Worm (Caenorhabditis elegans): ENCODE data around the gene dvc-1.

The dvc-1 gene

ce11 chrV:11228653-11229173 is 10.4 kb downstream of the dvc-1 start, which contains the start of gene pqn-70 (continued):
- no peak for TF ChIP-seq mml-1 (tag; optimal IDR thresholded peaks at IDR 0.05)
- TF ChIP-seq R02D3.7 (tag; optimal IDR thresholded peaks at IDR 0.05), result peak; percentile 53
- TF ChIP-seq lin-39 (tag; optimal IDR thresholded peaks at IDR 0.05), result peak; percentile 89
- peak; percentile 77 for TF ChIP-seq egl-5 (tag; optimal IDR thresholded peaks at IDR 0.05)
- no peak for TF ChIP-seq nhr-76 (tag; optimal IDR thresholded peaks at IDR 0.05)
- TF ChIP-seq skn-1 (tag; optimal IDR thresholded peaks at IDR 0.05), result peak; percentile 51
- TF ChIP-seq ZK546.5 (tag; optimal IDR thresholded peaks at IDR 0.05), result no peak
- TF ChIP-seq unc-62 (GFP tag; optimal IDR thresholded peaks at IDR 0.05), result no peak
- peak; percentile 91 for TF ChIP-seq hmg-11 (tag; optimal IDR thresholded peaks at IDR 0.05)
- TF ChIP-seq jun-1 (tag; optimal IDR thresholded peaks at IDR 0.05), result peak; percentile 66

ce11 chrV:11225981-11226380 is 13.2 kb downstream of the dvc-1 start, which contains the start of gene bgal-1:
Gene bgal-1 (minus strand): TSS chrV:11226018.
- TF ChIP-seq nhr-76 (tag; optimal IDR thresholded peaks at IDR 0.05) (no peak), fos-1 (tag; optimal IDR thresholded peaks at IDR 0.05) (no peak), nhr-12 (tag; optimal IDR thresholded peaks at IDR 0.05) (no peak), skn-1 (tag; optimal IDR thresholded peaks at IDR 0.05) (no peak), ceh-16 (tag; optimal IDR thresholded peaks at IDR 0.05) (no peak), nhr-25 (tag; optimal IDR thresholded peaks at IDR 0.05) (peak; percentile 21), mml-1 (tag; optimal IDR thresholded peaks at IDR 0.05) (no peak), zag-1 (tag; optimal IDR thresholded peaks at IDR 0.05) (no peak), lin-15B (tag; optimal IDR thresholded peaks at IDR 0.05) (no peak), nfya-1 (tag; optimal IDR thresholded peaks at IDR 0.05; ENCODE audit: insufficient read depth) (peak; percentile 15), elt-2 (tag; optimal IDR thresholded peaks at IDR 0.05) (peak; percentile 23), ama-1 (optimal IDR thresholded peaks at IDR 0.05) (peak; percentile 69), nhr-23 (tag; optimal IDR thresholded peaks at IDR 0.05) (peak; percentile 40), egl-5 (tag; optimal IDR thresholded peaks at IDR 0.05) (no peak), R02D3.7 (tag; optimal IDR thresholded peaks at IDR 0.05) (no peak), nhr-11 (tag; optimal IDR thresholded peaks at IDR 0.05) (no peak), tbx-2 (tag; optimal IDR thresholded peaks at IDR 0.05) (peak; percentile 1), lsy-12 (tag; optimal IDR thresholded peaks at IDR 0.05) (peak; percentile 33), unc-62 (GFP tag; optimal IDR thresholded peaks at IDR 0.05) (no peak), nhr-28 (tag; optimal IDR thresholded peaks at IDR 0.05) (no peak), nhr-237 (tag; optimal IDR thresholded peaks at IDR 0.05) (no peak), lin-39 (tag; optimal IDR thresholded peaks at IDR 0.05) (peak; percentile 4), ceh-9 (tag; optimal IDR thresholded peaks at IDR 0.05) (no peak), fkh-10 (GFP tag; optimal IDR thresholded peaks at IDR 0.05) (no peak), pha-4 (tag; optimal IDR thresholded peaks at IDR 0.05) (peak; percentile 62), mdl-1 (tag; optimal IDR thresholded peaks at IDR 0.05) (no peak)

- TF ChIP-seq nfya-1 (tag; optimal IDR thresholded peaks at IDR 0.05; ENCODE audit: insufficient read depth) (no peak), ceh-16 (tag; optimal IDR thresholded peaks at IDR 0.05) (no peak), jun-1 (tag; optimal IDR thresholded peaks at IDR 0.05) (no peak), daf-12 (tag; optimal IDR thresholded peaks at IDR 0.05) (no peak), lsy-12 (tag; optimal IDR thresholded peaks at IDR 0.05) (no peak)
Measured at ce11 chrV:11223698-11224097, 15.4 kb downstream of the dvc-1 start.

- no peak for TF ChIP-seq ceh-9 (tag; optimal IDR thresholded peaks at IDR 0.05)
- TF ChIP-seq nhr-23 (tag; optimal IDR thresholded peaks at IDR 0.05), result peak; percentile 76
- TF ChIP-seq lsy-12 (tag; optimal IDR thresholded peaks at IDR 0.05), result no peak
- TF ChIP-seq pha-4 (tag; optimal IDR thresholded peaks at IDR 0.05), result no peak
Measured at ce11 chrV:11220936-11221335, 18.2 kb downstream of the dvc-1 start, which contains the start of gene T19B10.2. Gene T19B10.2 (plus strand): TSS chrV:11221302.

ce11 chrV:11220415-11220814 is 18.7 kb downstream of the dvc-1 start:
- no peak for TF ChIP-seq hmg-11 (tag; optimal IDR thresholded peaks at IDR 0.05)
- TF ChIP-seq nhr-11 (tag; optimal IDR thresholded peaks at IDR 0.05), result no peak
- TF ChIP-seq nhr-23 (tag; optimal IDR thresholded peaks at IDR 0.05), result no peak
- no peak for TF ChIP-seq lsy-12 (tag; optimal IDR thresholded peaks at IDR 0.05)
- no peak for TF ChIP-seq R02D3.7 (tag; optimal IDR thresholded peaks at IDR 0.05)

- TF ChIP-seq lsy-12 (tag; optimal IDR thresholded peaks at IDR 0.05) (no peak), nhr-76 (tag; optimal IDR thresholded peaks at IDR 0.05) (no peak), elt-2 (tag; optimal IDR thresholded peaks at IDR 0.05) (peak; percentile 17), nhr-237 (tag; optimal IDR thresholded peaks at IDR 0.05) (no peak), nhr-43 (tag; optimal IDR thresholded peaks at IDR 0.05; ENCODE audit: poor library complexity, severe bottlenecking) (no peak), ZK546.5 (tag; optimal IDR thresholded peaks at IDR 0.05) (no peak), nhr-11 (tag; optimal IDR thresholded peaks at IDR 0.05) (no peak), pha-4 (tag; optimal IDR thresholded peaks at IDR 0.05) (no peak), ceh-16 (tag; optimal IDR thresholded peaks at IDR 0.05) (no peak), nhr-25 (tag; optimal IDR thresholded peaks at IDR 0.05) (no peak), fkh-2 (tag; optimal IDR thresholded peaks at IDR 0.05) (no peak), egl-27 (tag; optimal IDR thresholded peaks at IDR 0.05) (no peak), nfya-1 (tag; optimal IDR thresholded peaks at IDR 0.05; ENCODE audit: insufficient read depth) (no peak), pqm-1 (tag; optimal IDR thresholded peaks at IDR 0.05) (peak; percentile 18), ceh-9 (tag; optimal IDR thresholded peaks at IDR 0.05) (no peak), nhr-77 (tag; optimal IDR thresholded peaks at IDR 0.05) (no peak)
Measured at ce11 chrV:11217394-11217793, 21.7 kb downstream of the dvc-1 start, which contains the start of gene cyp-29A2. Gene cyp-29A2 (plus strand): TSS chrV:11217583.

All from whole organism, L3 larva.